Fruit fly (Drosophila melanogaster) whole organism, pupa: ENCODE data around the gene lilli.

Experiments
- CG10348 ChIP-seq: fragments of 200-800 bp; sonication (Bioruptor generic); IDR thresholded peaks from 2 replicates; pipeline ENCODE4 v1.3.6; 2022; ENCODE audit warnings: missing biosample characterization, missing genetic modification characterization
- CG12605 ChIP-seq: fragments of 200-800 bp; sonication (Bioruptor generic); IDR thresholded peaks from 2 replicates; pipeline ENCODE4 v1.3.6; 2022; ENCODE audit warnings: missing biosample characterization, missing genetic modification characterization
- CG13204 ChIP-seq: fragments of 200-800 bp; sonication (Bioruptor generic); optimal IDR thresholded peaks from 2 replicates; lab custom pipeline; 2018; ENCODE audit warnings: missing biosample characterization, mild to moderate bottlenecking, missing genetic modification characterization, moderate library complexity
- CG14655 ChIP-seq: fragments of 200-800 bp; sonication (Bioruptor generic); optimal IDR thresholded peaks from 3 replicates; lab custom pipeline; 2017; ENCODE audit warnings: mild to moderate bottlenecking, missing biosample characterization, missing genetic modification reagents, missing genetic modification characterization
- CG15710 ChIP-seq: fragments of 200-800 bp; sonication (Bioruptor generic); optimal IDR thresholded peaks from 2 replicates; lab custom pipeline; 2018; ENCODE audit warnings: missing biosample characterization, mild to moderate bottlenecking, missing genetic modification characterization, moderate library complexity
- CG17806 ChIP-seq: fragments of 200-800 bp; sonication (Bioruptor generic); optimal IDR thresholded peaks from 2 replicates; lab custom pipeline; 2018; ENCODE audit warnings: missing biosample characterization, mild to moderate bottlenecking, missing genetic modification characterization, moderate library complexity
- CG32121 ChIP-seq: fragments of 200-800 bp; sonication (Bioruptor generic); IDR thresholded peaks from 2 replicates; pipeline ENCODE4 v1.3.6; 2022; ENCODE audit warnings: missing biosample characterization, missing genetic modification characterization
- CG34367 ChIP-seq: fragments of 200-800 bp; sonication (Bioruptor generic); optimal IDR thresholded peaks from 2 replicates; lab custom pipeline; 2018; ENCODE audit warnings: missing biosample characterization, mild to moderate bottlenecking, missing genetic modification characterization
- CG4496 ChIP-seq: fragments of 200-800 bp; sonication (Bioruptor generic); IDR thresholded peaks from 3 replicates; pipeline ENCODE4 v1.3.6; 2022; ENCODE audit warnings: missing biosample characterization, missing genetic modification characterization
- CG8159 ChIP-seq: fragments of 200-800 bp; sonication (Bioruptor generic); optimal IDR thresholded peaks from 3 replicates; lab custom pipeline; 2018; ENCODE audit warnings: missing biosample characterization, mild to moderate bottlenecking, missing genetic modification characterization, moderate library complexity
- CG8301 ChIP-seq: fragments of 200-800 bp; sonication (Bioruptor generic); optimal IDR thresholded peaks from 2 replicates; lab custom pipeline; 2018; ENCODE audit warnings: missing biosample characterization, mild to moderate bottlenecking, missing genetic modification characterization
- CG9948 ChIP-seq: fragments of 200-800 bp; sonication (Bioruptor generic); optimal IDR thresholded peaks from 2 replicates; lab custom pipeline; 2018; ENCODE audit warnings: missing biosample characterization, mild to moderate bottlenecking, missing genetic modification characterization, moderate library complexity
- D1 ChIP-seq: fragments of 200-800 bp; sonication (Bioruptor generic); optimal IDR thresholded peaks from 2 replicates; lab custom pipeline; 2018; ENCODE audit warnings: missing biosample characterization, mild to moderate bottlenecking, missing genetic modification characterization, moderate library complexity
- EcR ChIP-seq: fragments of 200-800 bp; sonication (Bioruptor generic); optimal IDR thresholded peaks from 3 replicates; lab custom pipeline; 2019; ENCODE audit warnings: missing biosample characterization, missing genetic modification characterization, mild to moderate bottlenecking, moderate library complexity, missing genetic modification reagents
- Ets98B ChIP-seq: fragments of 200-800 bp; sonication (Bioruptor generic); IDR thresholded peaks from 2 replicates; pipeline ENCODE4 v1.3.6; 2022; ENCODE audit warnings: missing biosample characterization, missing genetic modification characterization
- Pif1A ChIP-seq: fragments of 200-800 bp; sonication (Bioruptor generic); optimal IDR thresholded peaks from 3 replicates; lab custom pipeline; 2016; ENCODE audit warnings: missing biosample characterization, missing genetic modification characterization
- Pif1B ChIP-seq: fragments of 200-800 bp; sonication (Bioruptor generic); optimal IDR thresholded peaks from 3 replicates; lab custom pipeline; 2016; ENCODE audit warnings: missing biosample characterization, missing genetic modification characterization
- Snoo ChIP-seq: fragments of 200-800 bp; sonication (Bioruptor generic); optimal IDR thresholded peaks from 3 replicates; lab custom pipeline; 2017; ENCODE audit warnings: missing biosample characterization, mild to moderate bottlenecking, missing genetic modification characterization, inconsistent platforms
- fd96Ca ChIP-seq: fragments of 200-800 bp; sonication (Bioruptor generic); IDR thresholded peaks from 3 replicates; pipeline ENCODE4 v1.3.6; 2022; ENCODE audit warnings: missing biosample characterization, missing genetic modification characterization
- gl ChIP-seq: fragments of 200-800 bp; sonication (Bioruptor generic); optimal IDR thresholded peaks from 2 replicates; lab custom pipeline; 2018; ENCODE audit warnings: missing biosample characterization, mild to moderate bottlenecking, missing genetic modification characterization
- rn ChIP-seq: fragments of 200-800 bp; sonication (Bioruptor generic); IDR thresholded peaks from 2 replicates; pipeline ENCODE4 v1.3.6; 2022; ENCODE audit warnings: missing biosample characterization, missing genetic modification characterization

The lilli gene

dm6 chr2L:2886613-2887537, 1.1 kb downstream of the lilli start:
- TF ChIP-seq Pif1A (GFP tag; lab: Kevin White, UChicago) = no peak
- peak; percentile 23 for TF ChIP-seq CG14655
- peak; percentile 14 for TF ChIP-seq CG15710 (tag; lab: Kevin White, UChicago)
- TF ChIP-seq EcR = peak; percentile 9
- peak; percentile 32; the same call in 1 of the 2 replicates for TF ChIP-seq CG32121 (GFP tag; lab: Robert Waterston, UW)
- peak; percentile 59; the same call in 2 of the 3 replicates for TF ChIP-seq CG4496 (GFP tag; lab: Robert Waterston, UW)
- peak; percentile 17 for TF ChIP-seq Pif1B (GFP tag; lab: Kevin White, UChicago)
- no peak for TF ChIP-seq rn
- peak; percentile 78 for TF ChIP-seq CG12605
- TF ChIP-seq CG17806 (tag; lab: Kevin White, UChicago) = no peak
- TF ChIP-seq gl (tag; lab: Kevin White, UChicago) = peak; percentile 57
- TF ChIP-seq fd96Ca (GFP tag; lab: Robert Waterston, UW) = peak; percentile 51; the same call in 2 of the 3 replicates
- TF ChIP-seq CG13204 (GFP tag; lab: Kevin White, UChicago) = peak; percentile 46
- TF ChIP-seq CG34367 = no peak
- peak; percentile 65; the same call in 1 of the 2 replicates for TF ChIP-seq Ets98B (GFP tag; lab: Robert Waterston, UW)
- peak; percentile 4 for TF ChIP-seq D1 (tag; lab: Kevin White, UChicago)
- TF ChIP-seq CG8159 (tag; lab: Kevin White, UChicago) = peak; percentile 37

- TF ChIP-seq CG14655 (peak; percentile 4), CG8159 (tag; lab: Kevin White, UChicago) (no peak), fd96Ca (GFP tag; lab: Robert Waterston, UW) (no peak), EcR (no peak), CG4496 (GFP tag; lab: Robert Waterston, UW) (0 out of 3 replicates have a peak, but pooled peaks have one; percentile 13), Pif1A (GFP tag; lab: Kevin White, UChicago) (no peak), CG13204 (GFP tag; lab: Kevin White, UChicago) (no peak), D1 (tag; lab: Kevin White, UChicago) (peak; percentile 49), CG15710 (tag; lab: Kevin White, UChicago) (no peak), CG9948 (tag; lab: Kevin White, UChicago) (no peak), CG32121 (GFP tag; lab: Robert Waterston, UW) (0 out of 2 replicates have a peak, but pooled peaks have one; percentile 8), gl (tag; lab: Kevin White, UChicago) (no peak), CG12605 (0 out of 2 replicates have a peak, but pooled peaks have one; percentile 6), rn (no peak), CG8301 (no peak), Pif1B (GFP tag; lab: Kevin White, UChicago) (peak; percentile 6), CG34367 (no peak), Ets98B (GFP tag; lab: Robert Waterston, UW) (no peak)
Measured at dm6 chr2L:2887760-2888600, 2.3 kb downstream of the lilli start.

- TF ChIP-seq CG4496 (GFP tag; lab: Robert Waterston, UW) (no peak; the same call in 2 of the 3 replicates), CG17806 (tag; lab: Kevin White, UChicago) (no peak), rn (no peak), CG14655 (no peak), CG9948 (tag; lab: Kevin White, UChicago) (no peak), fd96Ca (GFP tag; lab: Robert Waterston, UW) (peak; percentile 39; the same call in 1 of the 3 replicates), Snoo (tag; lab: Kevin White, UChicago) (no peak), CG8301 (no peak), EcR (peak; percentile 88), CG15710 (tag; lab: Kevin White, UChicago) (no peak), CG34367 (no peak), CG13204 (GFP tag; lab: Kevin White, UChicago) (no peak), Ets98B (GFP tag; lab: Robert Waterston, UW) (peak; percentile 11; the same call in 1 of the 2 replicates), CG10348 (GFP tag; lab: Robert Waterston, UW) (no peak), CG12605 (peak; percentile 43; the same call in 1 of the 2 replicates)
Measured at dm6 chr2L:2888859-2889443, 3.2 kb downstream of the lilli start.

- no peak for TF ChIP-seq CG10348 (GFP tag; lab: Robert Waterston, UW)
Measured at dm6 chr2L:2891200-2891599, 5.5 kb downstream of the lilli start.

- no peak for TF ChIP-seq CG34367
- no peak for TF ChIP-seq CG13204 (GFP tag; lab: Kevin White, UChicago)
- no peak for TF ChIP-seq CG8159 (tag; lab: Kevin White, UChicago)
- TF ChIP-seq CG4496 (GFP tag; lab: Robert Waterston, UW) = no peak
- TF ChIP-seq gl (tag; lab: Kevin White, UChicago) = no peak
- no peak for TF ChIP-seq CG8301
- no peak for TF ChIP-seq CG10348 (GFP tag; lab: Robert Waterston, UW)
- no peak for TF ChIP-seq rn
- TF ChIP-seq CG9948 (tag; lab: Kevin White, UChicago) = no peak
- no peak for TF ChIP-seq D1 (tag; lab: Kevin White, UChicago)
- no peak for TF ChIP-seq Ets98B (GFP tag; lab: Robert Waterston, UW)
Measured at dm6 chr2L:2894356-2894755, 8.6 kb downstream of the lilli start.
